Worm (Caenorhabditis elegans) whole organism, early embryonic: ENCODE data around the gene rsp-8.

ENCODE experiments used
- B0310.2 ChIP-seq: sonication (generic microtip); optimal IDR thresholded peaks from 2 replicates; lab custom pipeline; 2016; ENCODE audit warnings: mild to moderate bottlenecking, missing genetic modification characterization, missing compliant biosample characterization
- ama-1 ChIP-seq: fragments of 150-350 bp; optimal IDR thresholded peaks from 2 replicates; lab custom pipeline; 2014
- ets-7 ChIP-seq: sonication (generic microtip); optimal IDR thresholded peaks from 2 replicates; lab custom pipeline; 2016; ENCODE audit warnings: missing genotype, missing genetic modification characterization, missing compliant biosample characterization
- flt-1 ChIP-seq: fragments of 200-800 bp; sonication (Bioruptor generic); IDR thresholded peaks from 2 replicates; pipeline ENCODE4 v1.3.6; 2022; ENCODE audit warnings: missing genetic modification characterization, missing compliant biosample characterization
- hmbx-1 ChIP-seq: sonication (generic microtip); optimal IDR thresholded peaks from 2 replicates; lab custom pipeline; 2016; ENCODE audit warnings: mild to moderate bottlenecking, missing genetic modification characterization, missing compliant biosample characterization
- hmg-4 ChIP-seq: fragments of 200-800 bp; sonication (Bioruptor generic); optimal IDR thresholded peaks from 2 replicates; lab custom pipeline; 2018; ENCODE audit warnings: mild to moderate bottlenecking, missing genetic modification characterization, missing compliant biosample characterization
- scrt-1 ChIP-seq: fragments of 200-800 bp; sonication (Bioruptor generic); IDR thresholded peaks from 2 replicates; pipeline ENCODE4 v1.3.6; 2022; ENCODE audit warnings: missing genetic modification characterization, missing compliant biosample characterization
- sea-1 ChIP-seq: fragments of 200-800 bp; sonication (Bioruptor generic); conservative IDR thresholded peaks from 2 replicates; pipeline ENCODE4 v1.3.6; 2022; ENCODE audit warnings: missing genetic modification characterization, missing compliant biosample characterization
- tbx-11 ChIP-seq: fragments of 200-800 bp; sonication (Bioruptor generic); IDR thresholded peaks from 2 replicates; pipeline ENCODE4 v1.3.6; 2022; ENCODE audit warnings: missing genetic modification characterization, missing compliant biosample characterization
- tra-4 ChIP-seq: sonication (generic microtip); optimal IDR thresholded peaks from 2 replicates; lab custom pipeline; 2017; ENCODE audit warnings: missing genetic modification characterization, missing compliant biosample characterization

ce11 chrIII:11795448-11795847, 30.8 kb upstream of the rsp-8 start, which contains the start of gene twk-39:
- TF ChIP-seq hmg-4 (no peak), B0310.2 (no peak), hmbx-1 (tag; lab: Kevin White, UChicago) (no peak), ama-1 (lab: Kevin White, UChicago) (no peak), sea-1 (GFP tag; lab: Robert Waterston, UW) (no peak), scrt-1 (GFP tag; lab: Robert Waterston, UW) (no peak), tbx-11 (GFP tag; lab: Robert Waterston, UW) (no peak), tra-4 (tag; lab: Kevin White, UChicago) (no peak), ets-7 (tag; lab: Kevin White, UChicago) (no peak), flt-1 (no peak)
